Fruit fly (Drosophila melanogaster) whole organism, prepupa: ENCODE data around the gene Irk3.

Source experiments
- Blimp-1 ChIP-seq: fragments of 200-800 bp; sonication (Bioruptor generic); optimal IDR thresholded peaks from 3 replicates; lab custom pipeline; 2017; ENCODE audit warnings: missing biosample characterization, missing genetic modification characterization, mild to moderate bottlenecking, moderate library complexity, missing genetic modification reagents
- CG11294 ChIP-seq: fragments of 200-800 bp; sonication (Bioruptor generic); IDR thresholded peaks from 2 replicates; pipeline ENCODE4 v1.3.6; 2022; ENCODE audit warnings: missing biosample characterization, missing genetic modification characterization
- CG11902 ChIP-seq: fragments of 200-800 bp; sonication (Bioruptor generic); optimal IDR thresholded peaks from 3 replicates; lab custom pipeline; 2016; ENCODE audit warnings: missing biosample characterization, missing genetic modification characterization
- CG1621 ChIP-seq: fragments of 200-800 bp; sonication (Bioruptor generic); optimal IDR thresholded peaks from 3 replicates; lab custom pipeline; 2018; ENCODE audit warnings: missing biosample characterization, mild to moderate bottlenecking, missing genetic modification characterization
- CG3032 ChIP-seq: fragments of 200-800 bp; optimal IDR thresholded peaks from 2 replicates; lab custom pipeline; 2019; ENCODE audit warnings: missing biosample characterization, mild to moderate bottlenecking, missing genetic modification characterization, moderate library complexity
- CG31627 ChIP-seq: fragments of 200-800 bp; sonication (Bioruptor generic); optimal IDR thresholded peaks from 3 replicates; lab custom pipeline; 2016; ENCODE audit warnings: missing biosample characterization, missing genetic modification characterization
- CG3919 ChIP-seq: fragments of 200-800 bp; sonication (Bioruptor generic); optimal IDR thresholded peaks from 3 replicates; lab custom pipeline; 2016; ENCODE audit warnings: missing biosample characterization, missing genetic modification characterization
- CG6276 ChIP-seq: fragments of 200-800 bp; sonication (Bioruptor generic); optimal IDR thresholded peaks from 2 replicates; lab custom pipeline; 2017; ENCODE audit warnings: missing biosample characterization, mild to moderate bottlenecking, missing genetic modification characterization
- CG6792 ChIP-seq: fragments of 200-800 bp; sonication (Bioruptor generic); optimal IDR thresholded peaks from 3 replicates; lab custom pipeline; 2016; ENCODE audit warnings: missing biosample characterization, missing genetic modification characterization
- CG6808 ChIP-seq: fragments of 200-800 bp; sonication (Bioruptor generic); optimal IDR thresholded peaks from 3 replicates; lab custom pipeline; 2017; ENCODE audit warnings: missing biosample characterization, missing genetic modification characterization, mild to moderate bottlenecking, moderate library complexity, missing genetic modification reagents
- CG6854 ChIP-seq: fragments of 200-800 bp; sonication (Bioruptor generic); optimal IDR thresholded peaks from 2 replicates; lab custom pipeline; 2017; ENCODE audit warnings: missing biosample characterization, mild to moderate bottlenecking, missing genetic modification characterization
- CG7368 ChIP-seq: fragments of 200-800 bp; sonication (Bioruptor generic); optimal IDR thresholded peaks from 3 replicates; lab custom pipeline; 2016; ENCODE audit warnings: missing biosample characterization, missing genetic modification characterization
- CG8119 ChIP-seq: fragments of 200-800 bp; sonication (Bioruptor generic); IDR thresholded peaks from 3 replicates; pipeline ENCODE4 v1.3.6; 2022; ENCODE audit warnings: missing biosample characterization, missing genetic modification characterization
- CG9139 ChIP-seq: fragments of 200-800 bp; sonication (Bioruptor generic); optimal IDR thresholded peaks from 3 replicates; lab custom pipeline; 2017; ENCODE audit warnings: missing biosample characterization, mild to moderate bottlenecking, missing genetic modification characterization
- Eip78C ChIP-seq: fragments of 200-800 bp; sonication (Bioruptor generic); peaks from one replicate; lab custom pipeline; 2016; ENCODE audit warnings: missing biosample characterization, missing genetic modification characterization
- Ets21C ChIP-seq: fragments of 200-800 bp; sonication (Bioruptor generic); optimal IDR thresholded peaks from 3 replicates; lab custom pipeline; 2016; ENCODE audit warnings: missing biosample characterization, missing genetic modification characterization
- Ets96B ChIP-seq: fragments of 200-800 bp; optimal IDR thresholded peaks from 2 replicates; lab custom pipeline; 2019; ENCODE audit warnings: missing biosample characterization, mild to moderate bottlenecking, missing genetic modification characterization, moderate library complexity
- Hr4 ChIP-seq: fragments of 200-800 bp; sonication (Bioruptor generic); optimal IDR thresholded peaks from 3 replicates; lab custom pipeline; 2016; ENCODE audit warnings: missing biosample characterization, missing genetic modification characterization
- Lpt ChIP-seq: fragments of 200-800 bp; sonication (Bioruptor generic); optimal IDR thresholded peaks from 3 replicates; lab custom pipeline; 2016; ENCODE audit warnings: missing biosample characterization, missing genetic modification characterization
- OdsH ChIP-seq: fragments of 200-800 bp; sonication (Bioruptor generic); optimal IDR thresholded peaks from 3 replicates; lab custom pipeline; 2016; ENCODE audit warnings: missing biosample characterization, missing genetic modification characterization
- Smox ChIP-seq: fragments of 200-800 bp; sonication (Bioruptor generic); optimal IDR thresholded peaks from 3 replicates; lab custom pipeline; 2016; ENCODE audit warnings: missing biosample characterization, missing genetic modification characterization
- Sox102F ChIP-seq: fragments of 200-800 bp; sonication (Bioruptor generic); optimal IDR thresholded peaks from 2 replicates; lab custom pipeline; 2016; ENCODE audit warnings: missing biosample characterization, mild to moderate bottlenecking, missing genetic modification characterization
- Sox14 ChIP-seq: fragments of 200-800 bp; sonication (Bioruptor generic); optimal IDR thresholded peaks from 3 replicates; lab custom pipeline; 2016; ENCODE audit warnings: missing biosample characterization, missing genetic modification characterization
- acj6 ChIP-seq: fragments of 200-800 bp; sonication (Bioruptor generic); optimal IDR thresholded peaks from 3 replicates; lab custom pipeline; 2016; ENCODE audit warnings: missing biosample characterization, missing genetic modification characterization
- cyc ChIP-seq: fragments of 200-800 bp; sonication (Bioruptor generic); optimal IDR thresholded peaks from 3 replicates; lab custom pipeline; 2016; ENCODE audit warnings: missing biosample characterization, missing genetic modification characterization
- dac ChIP-seq: fragments of 200-800 bp; sonication (Bioruptor generic); optimal IDR thresholded peaks from 2 replicates; lab custom pipeline; 2017; ENCODE audit warnings: missing biosample characterization, mild to moderate bottlenecking, missing genetic modification characterization
- dsx ChIP-seq: fragments of 200-800 bp; optimal IDR thresholded peaks from 3 replicates; lab custom pipeline; 2019; ENCODE audit warnings: missing biosample characterization, mild to moderate bottlenecking, missing genetic modification characterization, moderate library complexity; ENCODE audit not compliant: poor library complexity, severe bottlenecking
- eg ChIP-seq: fragments of 200-800 bp; sonication (Bioruptor generic); IDR thresholded peaks from 3 replicates; pipeline ENCODE4 v1.3.6; 2022; ENCODE audit warnings: missing biosample characterization, missing genetic modification characterization
- esn ChIP-seq: fragments of 200-800 bp; sonication (Bioruptor generic); optimal IDR thresholded peaks from 2 replicates; lab custom pipeline; 2016; ENCODE audit warnings: missing biosample characterization, mild to moderate bottlenecking, missing genetic modification characterization, moderate library complexity
- fd59A ChIP-seq: fragments of 200-800 bp; sonication (Bioruptor generic); optimal IDR thresholded peaks from 2 replicates; lab custom pipeline; 2017; ENCODE audit warnings: missing biosample characterization, mild to moderate bottlenecking, missing genetic modification characterization, missing genetic modification reagents
- fkh ChIP-seq: fragments of 200-800 bp; sonication (Bioruptor generic); optimal IDR thresholded peaks from 3 replicates; lab custom pipeline; 2017; ENCODE audit warnings: missing biosample characterization, mild to moderate bottlenecking, missing genetic modification characterization, moderate library complexity
- lz ChIP-seq: fragments of 200-800 bp; sonication (Bioruptor generic); optimal IDR thresholded peaks from 3 replicates; lab custom pipeline; 2016; ENCODE audit warnings: missing biosample characterization, missing genetic modification characterization
- pdm3 ChIP-seq: fragments of 200-800 bp; sonication (Bioruptor generic); optimal IDR thresholded peaks from 3 replicates; lab custom pipeline; 2016; ENCODE audit warnings: missing biosample characterization, missing genetic modification characterization
- ss ChIP-seq, 2 experiments: fragments of 200-800 bp; sonication (Bioruptor generic); optimal IDR thresholded peaks; 2 replicates in 1 of 2; 3 replicates in 1 of 2; lab custom pipeline; 2017 to 2018; ENCODE audit warnings: mild to moderate bottlenecking in 2 of 2, missing biosample characterization in 2 of 2, missing genetic modification characterization in 2 of 2, moderate library complexity in 1 of 2
- vri ChIP-seq: fragments of 200-800 bp; sonication (Bioruptor generic); optimal IDR thresholded peaks from 3 replicates; lab custom pipeline; 2016; ENCODE audit warnings: missing biosample characterization, mild to moderate bottlenecking, missing genetic modification characterization

Gene Irk3

dm6 chr2L:18693877-18694723, 19.4 kb downstream of the Irk3 start (continued):
- no peak for TF ChIP-seq Blimp-1 (GFP tag; lab: Kevin White, UChicago)
- TF ChIP-seq lz: peak; percentile 51
- TF ChIP-seq CG6276 (GFP tag; lab: Kevin White, UChicago): no peak
- no peak for TF ChIP-seq CG6808 (GFP tag; lab: Kevin White, UChicago)
- TF ChIP-seq CG8119 (GFP tag; lab: Robert Waterston, UW): peak; percentile 36; the same call in 1 of the 3 replicates
- no peak for TF ChIP-seq CG11294
- no peak for TF ChIP-seq CG1621
- TF ChIP-seq pdm3 (GFP tag; lab: Kevin White, UChicago): peak; percentile 50
- peak; percentile 68 for TF ChIP-seq CG31627 (GFP tag; lab: Kevin White, UChicago)
- no peak for TF ChIP-seq Ets96B (tag; lab: Kevin White, UChicago)
- peak; percentile 71 for TF ChIP-seq eg (GFP tag; lab: Robert Waterston, UW)
- TF ChIP-seq acj6 (GFP tag; lab: Kevin White, UChicago): peak; percentile 53
- TF ChIP-seq esn (GFP tag; lab: Kevin White, UChicago): peak; percentile 59
- no peak for TF ChIP-seq Smox
- TF ChIP-seq dac (GFP tag; lab: Kevin White, UChicago): no peak
- TF ChIP-seq CG7368 (GFP tag; lab: Kevin White, UChicago): no peak

- TF ChIP-seq vri (GFP tag; lab: Kevin White, UChicago) (peak; percentile 92), ss (GFP tag; optimal IDR thresholded peaks at IDR 0.05; lab: Kevin White, UChicago) (no peak), esn (GFP tag; lab: Kevin White, UChicago) (peak; percentile 11), Sox14 (peak; percentile 97)
Observed at dm6 chr2L:18689376-18689775, 24.2 kb downstream of the Irk3 start, which contains the start of gene CG10336. CG10336 (plus strand) TSS chr2L:18689528.

DNA sequence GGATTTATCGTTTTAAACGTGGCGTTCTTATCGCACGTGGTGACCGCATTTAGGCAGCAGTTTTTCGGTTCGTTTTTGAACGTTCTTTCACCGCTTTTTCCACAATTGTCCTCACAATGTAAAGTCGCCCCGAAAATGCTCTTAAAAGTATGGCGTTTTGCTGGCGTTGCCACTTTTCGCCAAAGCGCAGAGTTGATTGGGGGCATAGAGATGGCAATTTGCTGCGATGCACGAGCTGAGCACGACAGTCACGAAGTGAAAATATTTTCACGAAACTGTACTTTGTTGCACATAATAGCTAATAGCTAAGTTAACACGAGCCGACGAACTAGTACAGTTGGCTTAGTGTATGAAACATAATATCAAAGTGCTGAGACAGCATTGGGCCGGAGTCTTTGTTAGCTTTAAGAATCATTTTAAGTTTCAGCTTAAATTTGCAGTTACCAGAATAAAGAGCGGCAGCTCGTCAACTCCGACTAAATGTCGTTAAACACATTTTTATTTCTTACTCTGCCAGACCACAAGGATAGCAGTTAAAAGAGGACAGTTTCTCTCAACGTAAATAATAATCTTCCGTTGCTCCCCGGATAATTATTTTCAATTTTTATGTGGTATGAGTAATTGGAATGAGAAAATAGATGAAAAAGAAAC, 24.8 kb downstream of the Irk3 start, which contains the start of gene msl-1:
TSS of gene msl-1 (minus strand) at position 155 of the 651 bp plus-strand sequence.
- TF ChIP-seq Eip78C (GFP tag; lab: Kevin White, UChicago) (no peak), Lpt (no peak), Sox14 (peak; percentile 65), Smox (no peak), Hr4 (GFP tag; lab: Kevin White, UChicago) (no peak), Sox102F (GFP tag; lab: Kevin White, UChicago) (no peak), CG9139 (no peak), CG3919 (GFP tag; lab: Kevin White, UChicago) (no peak), CG31627 (GFP tag; lab: Kevin White, UChicago) (peak; percentile 52), CG6854 (GFP tag; lab: Kevin White, UChicago) (peak; percentile 19), CG6792 (GFP tag; lab: Kevin White, UChicago) (no peak), esn (GFP tag; lab: Kevin White, UChicago) (peak; percentile 39), cyc (peak; percentile 44), fkh (GFP tag; lab: Kevin White, UChicago) (no peak), lz (peak; percentile 40), OdsH (GFP tag; lab: Kevin White, UChicago) (no peak), CG11902 (GFP tag; lab: Kevin White, UChicago) (no peak), dsx (GFP tag; lab: Kevin White, UChicago) (peak; percentile 73), fd59A (GFP tag; lab: Kevin White, UChicago) (no peak), Ets21C (GFP tag; lab: Kevin White, UChicago) (no peak), CG3032 (tag; lab: Kevin White, UChicago) (peak; percentile 5), CG11294 (no peak)
- TF ChIP-seq, all 60 proteins: peak for 8
